Fruit fly (Drosophila melanogaster): ENCODE measurements around the gene CG31706.

Gene CG31706

DNA sequence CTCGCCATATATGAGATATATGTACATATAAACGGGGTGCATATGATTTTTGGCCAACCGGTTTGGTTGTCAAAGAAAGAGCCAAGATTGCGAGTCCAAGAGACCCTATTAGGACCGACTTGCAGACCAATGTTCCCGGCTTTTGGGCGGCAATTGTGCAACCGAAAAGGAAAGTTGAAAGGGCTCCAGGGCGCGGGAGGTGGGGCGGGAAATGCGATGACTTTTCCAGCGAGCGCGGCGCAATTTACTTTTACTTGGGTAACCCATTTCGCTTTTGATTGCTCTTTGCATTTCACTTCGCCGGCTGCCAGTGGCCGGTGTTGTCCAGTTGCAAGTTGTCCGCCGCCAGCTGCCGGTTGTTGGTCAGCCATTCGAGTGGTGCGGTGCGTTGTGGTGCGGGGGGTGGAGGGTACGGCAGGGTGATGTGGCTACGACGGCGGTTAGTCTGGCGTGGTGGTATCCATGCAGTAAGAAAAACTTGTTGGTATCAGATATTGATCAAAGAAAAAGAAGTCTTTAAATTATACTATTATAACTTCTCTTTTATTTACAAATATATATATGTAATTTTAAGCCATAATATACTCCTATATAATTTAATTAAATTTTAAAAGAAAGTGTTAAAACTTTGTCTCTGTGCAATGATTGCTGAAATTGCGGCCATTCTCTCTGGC is 25.8 kb downstream of the CG31706 start (continued):
- TF ChIP-seq Sox14 (GFP tag; optimal IDR thresholded peaks at IDR 0.05) = no peak
- TF ChIP-seq CG9139 (GFP tag; optimal IDR thresholded peaks at IDR 0.05) = no peak
- TF ChIP-seq dsx (GFP tag; optimal IDR thresholded peaks at IDR 0.05; ENCODE audit: poor library complexity, severe bottlenecking) = no peak
- TF ChIP-seq fkh (GFP tag; optimal IDR thresholded peaks at IDR 0.05) = no peak
- TF ChIP-seq CG6808 (GFP tag; optimal IDR thresholded peaks at IDR 0.05) = no peak
- no peak for TF ChIP-seq CG11902 (GFP tag; optimal IDR thresholded peaks at IDR 0.05)
- TF ChIP-seq CG11762 (GFP tag; optimal IDR thresholded peaks at IDR 0.05; ENCODE audit: insufficient read depth) = no peak
- TF ChIP-seq dac (GFP tag; optimal IDR thresholded peaks at IDR 0.05) = peak; percentile 19
- no peak for TF ChIP-seq fd59A (GFP tag; optimal IDR thresholded peaks at IDR 0.05)
- TF ChIP-seq spab (GFP tag; optimal IDR thresholded peaks at IDR 0.05) = no peak
- TF ChIP-seq CG3032 (tag; optimal IDR thresholded peaks at IDR 0.05) = no peak
- no peak for TF ChIP-seq esn (GFP tag; optimal IDR thresholded peaks at IDR 0.05)
- no peak for TF ChIP-seq Hr39 (GFP tag; optimal IDR thresholded peaks at IDR 0.05)
- TF ChIP-seq Eip93F (GFP tag; optimal IDR thresholded peaks at IDR 0.05) = no peak
- peak; percentile 85 for TF ChIP-seq CG15336 (GFP tag; IDR thresholded peaks at IDR 0.05)
- peak; percentile 63; the same call in 2 of the 3 replicates for TF ChIP-seq CG6163 (GFP tag; IDR thresholded peaks at IDR 0.05)

DNA sequence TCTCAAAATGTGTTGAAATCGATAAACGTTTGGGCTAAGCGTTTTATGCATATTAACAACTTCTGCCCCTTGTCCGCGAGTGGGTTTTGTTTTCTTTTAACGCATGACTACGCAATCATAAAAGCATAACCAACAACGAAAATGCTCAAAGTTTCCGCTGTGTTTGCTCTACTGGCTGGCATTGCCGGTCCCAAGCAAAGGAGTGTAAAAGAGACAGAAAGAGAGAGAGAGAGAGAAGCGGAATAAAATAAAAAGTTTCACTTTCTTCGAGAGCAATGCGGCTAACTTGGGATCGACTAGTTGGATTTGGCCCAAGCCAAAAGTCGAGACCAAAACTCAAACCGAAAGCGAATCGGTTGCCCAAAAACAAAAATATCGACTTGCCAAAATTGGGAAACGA is 28.2 kb downstream of the CG31706 start:
- no peak for TF ChIP-seq Eip75B (GFP tag; optimal IDR thresholded peaks at IDR 0.05)
- peak; percentile 48 for TF ChIP-seq Blimp-1 (GFP tag; optimal IDR thresholded peaks at IDR 0.05)

dm6 chr2L:11501427-11501968 is 29.4 kb downstream of the CG31706 start, which contains the start of gene spz4:
TSS of gene spz4 (plus strand) at chr2L:11501715.
- peak; percentile 74 for TF ChIP-seq CG32006 (GFP tag; optimal IDR thresholded peaks at IDR 0.05)
- TF ChIP-seq Eip93F (GFP tag; optimal IDR thresholded peaks at IDR 0.05) = no peak
- no peak for TF ChIP-seq Sox14 (GFP tag; optimal IDR thresholded peaks at IDR 0.05)
- no peak for TF ChIP-seq CG10669 (GFP tag; optimal IDR thresholded peaks at IDR 0.05)
- TF ChIP-seq CG34406 (GFP tag; optimal IDR thresholded peaks at IDR 0.05) = peak; percentile 20
- TF ChIP-seq CG1621 (tag; optimal IDR thresholded peaks at IDR 0.05) = no peak
- peak; percentile 16 for TF ChIP-seq CG6276 (GFP tag; optimal IDR thresholded peaks at IDR 0.05)
- peak; percentile 6 for TF ChIP-seq CG8632 (GFP tag; optimal IDR thresholded peaks at IDR 0.05)
- peak in 1 of 2 experiments; percentile 28 for TF ChIP-seq salr (GFP tag; optimal IDR thresholded peaks at IDR 0.05)
- TF ChIP-seq CG11294 (GFP tag; IDR thresholded peaks at IDR 0.05) = peak; percentile 45; the same call in 1 of the 2 replicates
- TF ChIP-seq Ets21C (GFP tag; optimal IDR thresholded peaks at IDR 0.05) = no peak
- TF ChIP-seq Smox (GFP tag; optimal IDR thresholded peaks at IDR 0.05) = no peak
- no peak for TF ChIP-seq CG6854 (GFP tag; optimal IDR thresholded peaks at IDR 0.05)
- TF ChIP-seq CG31627 (GFP tag; optimal IDR thresholded peaks at IDR 0.05) = no peak
- TF ChIP-seq net (GFP tag; optimal IDR thresholded peaks at IDR 0.05) = no peak
- no peak for TF ChIP-seq CG11902 (GFP tag; optimal IDR thresholded peaks at IDR 0.05)
- TF ChIP-seq ss (GFP tag; optimal IDR thresholded peaks at IDR 0.05) = no peak
- no peak for TF ChIP-seq Sox102F (GFP tag; optimal IDR thresholded peaks at IDR 0.05)
- no peak for TF ChIP-seq pdm3 (GFP tag; optimal IDR thresholded peaks at IDR 0.05)
- no peak for TF ChIP-seq lz (GFP tag; optimal IDR thresholded peaks at IDR 0.05)
- no peak for TF ChIP-seq fd85E (GFP tag; optimal IDR thresholded peaks at IDR 0.05)
- no peak for TF ChIP-seq dac (GFP tag; optimal IDR thresholded peaks at IDR 0.05)
- TF ChIP-seq Gug (GFP tag; IDR thresholded peaks at IDR 0.05) = no peak
- TF ChIP-seq CG16779 (tag; optimal IDR thresholded peaks at IDR 0.05) = no peak
- TF ChIP-seq CG6808 (GFP tag; optimal IDR thresholded peaks at IDR 0.05) = no peak
- TF ChIP-seq CG6163 (GFP tag; IDR thresholded peaks at IDR 0.05) = no peak
- TF ChIP-seq cyc (GFP tag; optimal IDR thresholded peaks at IDR 0.05) = no peak
- TF ChIP-seq achi (GFP tag; optimal IDR thresholded peaks at IDR 0.05) = no peak
- no peak for TF ChIP-seq Lpt (GFP tag; optimal IDR thresholded peaks at IDR 0.05)
- TF ChIP-seq eg (GFP tag; IDR thresholded peaks at IDR 0.05) = peak; percentile 65
- no peak for TF ChIP-seq Sox15 (GFP tag; optimal IDR thresholded peaks at IDR 0.05)
- TF ChIP-seq dsx (GFP tag; optimal IDR thresholded peaks at IDR 0.05; ENCODE audit: poor library complexity, severe bottlenecking) = no peak
- TF ChIP-seq CG4318 (GFP tag; optimal IDR thresholded peaks at IDR 0.05) = peak; percentile 20
- TF ChIP-seq Eip78C (GFP tag) = no peak
- TF ChIP-seq CG3032 (tag; optimal IDR thresholded peaks at IDR 0.05) = no peak
- no peak for TF ChIP-seq Eip75B (GFP tag; optimal IDR thresholded peaks at IDR 0.05)
- TF ChIP-seq Hr39 (GFP tag; optimal IDR thresholded peaks at IDR 0.05) = no peak
